Worm (Caenorhabditis elegans) whole organism, L3 larva: Measurements from ENCODE around the gene rund-1.

ENCODE experiments used
- nhr-28 ChIP-seq: fragments of 150-350 bp; optimal IDR thresholded peaks from 2 replicates; lab custom pipeline; 2014; ENCODE audit warnings: missing biosample characterization, missing genetic modification characterization
- sea-2 ChIP-seq: fragments of 150-350 bp; sonication (generic microtip); optimal IDR thresholded peaks from 4 replicates; lab custom pipeline; 2014; ENCODE audit warnings: missing biosample characterization, missing genetic modification reagents, missing genetic modification characterization
- snpc-4 ChIP-seq: fragments of 150-350 bp; optimal IDR thresholded peaks from 2 replicates; lab custom pipeline; 2014; ENCODE audit warnings: missing biosample characterization, missing genetic modification characterization

DNA sequence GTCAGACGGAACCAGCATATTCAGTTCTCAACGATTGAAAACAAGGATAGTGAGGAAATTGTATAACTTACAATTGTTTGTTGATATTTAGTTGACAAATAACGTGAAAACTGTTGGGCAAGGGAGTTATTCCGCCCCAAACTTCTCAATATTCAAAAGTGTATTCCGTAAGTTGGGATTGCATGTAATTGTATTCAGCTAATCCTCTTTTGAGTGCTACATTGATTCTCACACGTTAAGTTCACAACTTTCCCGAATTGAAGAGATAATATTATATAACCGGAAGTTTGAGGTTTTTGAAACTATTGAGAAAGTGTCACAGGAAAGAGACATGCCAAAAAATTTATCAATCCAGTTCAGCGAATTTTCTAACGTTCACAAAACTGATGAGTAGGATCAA lies 6.8 kb downstream of the rund-1 start, which contains the start of gene ifc-2:
- TF ChIP-seq snpc-4 (tag; lab: Kevin White, UChicago) (no peak), sea-2 (GFP tag; lab: Kevin White, UChicago) (no peak), nhr-28 (no peak)
